Fruit fly (Drosophila melanogaster) whole organism, embryonic: Measurements from ENCODE around the gene CG6966.

Experiments
- C15 ChIP-seq: fragments of 200-800 bp; sonication (Bioruptor generic); IDR thresholded peaks from 3 replicates; pipeline ENCODE4 v1.3.6; 2022; ENCODE audit warnings: missing biosample characterization, missing genetic modification characterization
- CG10366 ChIP-seq: fragments of 200-800 bp; sonication (Bioruptor generic); IDR thresholded peaks from 2 replicates; pipeline ENCODE4 v1.3.6; 2022; ENCODE audit warnings: missing biosample characterization, missing genetic modification characterization
- CG11398 ChIP-seq: fragments of 200-800 bp; sonication (Bioruptor generic); optimal IDR thresholded peaks from 2 replicates; lab custom pipeline; 2016; ENCODE audit warnings: missing biosample characterization, missing genetic modification characterization
- CG12104 ChIP-seq: fragments of 200-800 bp; sonication (Bioruptor generic); optimal IDR thresholded peaks from 3 replicates; lab custom pipeline; 2016; ENCODE audit warnings: missing biosample characterization, missing genetic modification characterization
- CG16779 ChIP-seq: fragments of 200-800 bp; sonication (Bioruptor generic); IDR thresholded peaks from 2 replicates; pipeline ENCODE4 v1.3.6; 2022; ENCODE audit warnings: missing biosample characterization, missing genetic modification characterization
- CG16863 ChIP-seq: fragments of 200-800 bp; sonication (Bioruptor generic); optimal IDR thresholded peaks from 3 replicates; lab custom pipeline; 2016; ENCODE audit warnings: missing biosample characterization, missing genetic modification characterization
- CG17912 ChIP-seq: fragments of 200-800 bp; sonication (Bioruptor generic); optimal IDR thresholded peaks from 2 replicates; lab custom pipeline; 2018; ENCODE audit warnings: missing biosample characterization, mild to moderate bottlenecking, missing genetic modification characterization
- CG2199 ChIP-seq: fragments of 200-800 bp; sonication (Bioruptor generic); IDR thresholded peaks from 3 replicates; pipeline ENCODE4 v1.3.6; 2022; ENCODE audit warnings: missing biosample characterization, missing genetic modification characterization
- CG31224 ChIP-seq: fragments of 200-800 bp; sonication (Bioruptor generic); IDR thresholded peaks from 2 replicates; pipeline ENCODE4 v1.3.6; 2022; ENCODE audit warnings: missing biosample characterization, missing genetic modification characterization
- CG3407 ChIP-seq: fragments of 200-800 bp; sonication (Bioruptor generic); optimal IDR thresholded peaks from 2 replicates; lab custom pipeline; 2018; ENCODE audit warnings: missing biosample characterization, mild to moderate bottlenecking, missing genetic modification characterization
- CG42726 ChIP-seq: fragments of 200-800 bp; sonication (Bioruptor generic); IDR thresholded peaks from 2 replicates; pipeline ENCODE4 v1.3.6; 2022; ENCODE audit warnings: missing biosample characterization, missing genetic modification characterization; ENCODE audit not compliant: partially characterized antibody
- CG4404 ChIP-seq: fragments of 200-800 bp; sonication (Bioruptor generic); IDR thresholded peaks from 2 replicates; pipeline ENCODE4 v1.3.6; 2022; ENCODE audit warnings: missing biosample characterization, missing genetic modification characterization
- CG4854 ChIP-seq: fragments of 200-800 bp; sonication (Bioruptor generic); optimal IDR thresholded peaks from 2 replicates; lab custom pipeline; 2016; ENCODE audit warnings: missing biosample characterization, missing genetic modification characterization, inconsistent platforms
- CG8290 ChIP-seq, 3 experiments: fragments of 200-800 bp; sonication (Bioruptor generic); optimal IDR thresholded peaks; 2 replicates each; lab custom pipeline; 2016 to 2019; ENCODE audit warnings: missing biosample characterization in 3 of 3, missing genetic modification characterization in 3 of 3, mild to moderate bottlenecking in 2 of 3, moderate library complexity in 1 of 3
- CG8765 ChIP-seq: fragments of 200-800 bp; sonication (Bioruptor generic); IDR thresholded peaks from 2 replicates; pipeline ENCODE4 v1.3.6; 2022; ENCODE audit warnings: missing biosample characterization, missing genetic modification characterization
- CG9797 ChIP-seq: fragments of 200-800 bp; sonication (Bioruptor generic); optimal IDR thresholded peaks from 3 replicates; lab custom pipeline; 2018; ENCODE audit warnings: missing biosample characterization, mild to moderate bottlenecking, missing genetic modification characterization
- CG9876 ChIP-seq: fragments of 200-800 bp; sonication (Bioruptor generic); optimal IDR thresholded peaks from 2 replicates; lab custom pipeline; 2016; ENCODE audit warnings: missing biosample characterization, missing genetic modification characterization
- Fer2 ChIP-seq: fragments of 200-800 bp; sonication (Bioruptor generic); optimal IDR thresholded peaks from 2 replicates; lab custom pipeline; 2018; ENCODE audit warnings: missing biosample characterization, mild to moderate bottlenecking, missing genetic modification characterization, moderate library complexity
- HHEX ChIP-seq: fragments of 200-800 bp; sonication (Bioruptor generic); optimal IDR thresholded peaks from 3 replicates; lab custom pipeline; 2017; ENCODE audit warnings: missing biosample characterization, mild to moderate bottlenecking, missing genetic modification characterization, missing genetic modification reagents
- Hr51 ChIP-seq, 2 experiments: fragments of 200-800 bp; sonication (Bioruptor generic); optimal IDR thresholded peaks; 2 replicates in 1 of 2; 3 replicates in 1 of 2; lab custom pipeline; 2016 to 2018; ENCODE audit warnings: missing biosample characterization in 2 of 2, missing genetic modification characterization in 2 of 2, mild to moderate bottlenecking in 1 of 2, moderate library complexity in 1 of 2
- Optix ChIP-seq: fragments of 200-800 bp; sonication (Bioruptor generic); IDR thresholded peaks from 3 replicates; pipeline ENCODE4 v1.3.6; 2022; ENCODE audit warnings: missing biosample characterization, missing genetic modification characterization
- Rfx ChIP-seq: fragments of 200-800 bp; sonication (Bioruptor generic); IDR thresholded peaks from 2 replicates; pipeline ENCODE4 v1.3.6; 2022; ENCODE audit warnings: missing biosample characterization, missing genetic modification characterization
- cas ChIP-seq: fragments of 200-800 bp; sonication (Bioruptor generic); IDR thresholded peaks from 2 replicates; pipeline ENCODE4 v1.3.6; 2022; ENCODE audit warnings: missing biosample characterization, missing genetic modification characterization
- dmrt11E ChIP-seq: fragments of 200-800 bp; sonication (Bioruptor generic); optimal IDR thresholded peaks from 3 replicates; lab custom pipeline; 2018; ENCODE audit warnings: missing biosample characterization, mild to moderate bottlenecking, missing genetic modification characterization, moderate library complexity
- en ChIP-seq: fragments of 200-800 bp; sonication (Bioruptor generic); optimal IDR thresholded peaks from 2 replicates; lab custom pipeline; 2016; ENCODE audit warnings: missing biosample characterization, missing genetic modification characterization
- exex ChIP-seq: fragments of 200-800 bp; sonication (Bioruptor generic); optimal IDR thresholded peaks from 4 replicates; lab custom pipeline; 2018; ENCODE audit warnings: missing biosample characterization, mild to moderate bottlenecking, missing genetic modification characterization, moderate library complexity
- gce ChIP-seq: fragments of 200-800 bp; sonication (Bioruptor generic); IDR thresholded peaks from 3 replicates; pipeline ENCODE4 v1.3.6; 2022; ENCODE audit warnings: missing biosample characterization, missing genetic modification characterization
- gcm2 ChIP-seq: fragments of 200-800 bp; sonication (Bioruptor generic); optimal IDR thresholded peaks from 2 replicates; lab custom pipeline; 2016; ENCODE audit warnings: missing biosample characterization, missing genetic modification characterization
- gfzf ChIP-seq: fragments of 200-800 bp; sonication (Bioruptor generic); optimal IDR thresholded peaks from 2 replicates; lab custom pipeline; 2016; ENCODE audit warnings: missing biosample characterization, mild to moderate bottlenecking, missing genetic modification characterization, moderate library complexity
- h ChIP-seq: fragments of >200 bp; optimal IDR thresholded peaks from 2 replicates; lab custom pipeline; 2017
- lola ChIP-seq, 3 experiments: fragments of >200 bp in 2 of 3; fragments of 200-800 bp in 1 of 3; sonication (Bioruptor generic) in 1 of 3; optimal IDR thresholded peaks; 2 replicates each; lab custom pipeline; 2017 to 2019; ENCODE audit warnings: missing biosample characterization in 3 of 3, missing genetic modification characterization in 3 of 3, mild to moderate bottlenecking in 1 of 3, moderate library complexity in 1 of 3
- nau ChIP-seq: fragments of 200-800 bp; sonication (Bioruptor generic); optimal IDR thresholded peaks from 3 replicates; lab custom pipeline; 2017; ENCODE audit warnings: missing biosample characterization, mild to moderate bottlenecking, missing genetic modification characterization, missing genetic modification reagents
- oc ChIP-seq: fragments of 200-800 bp; sonication (Bioruptor generic); optimal IDR thresholded peaks from 2 replicates; lab custom pipeline; 2018; ENCODE audit warnings: missing biosample characterization, mild to moderate bottlenecking, missing genetic modification characterization, moderate library complexity
- odd ChIP-seq: fragments of 200-800 bp; sonication (Bioruptor generic); optimal IDR thresholded peaks from 2 replicates; lab custom pipeline; 2017; ENCODE audit warnings: missing biosample characterization, mild to moderate bottlenecking, missing genetic modification characterization
- phol ChIP-seq: fragments of 200-800 bp; sonication (Bioruptor generic); optimal IDR thresholded peaks from 3 replicates; lab custom pipeline; 2018; ENCODE audit warnings: missing biosample characterization, mild to moderate bottlenecking, missing genetic modification characterization, moderate library complexity
- pita ChIP-seq: fragments of 200-800 bp; sonication (Bioruptor generic); optimal IDR thresholded peaks from 2 replicates; lab custom pipeline; 2017; ENCODE audit warnings: missing biosample characterization, mild to moderate bottlenecking, missing genetic modification characterization
- pzg ChIP-seq: fragments of 200-800 bp; sonication (Bioruptor generic); optimal IDR thresholded peaks from 3 replicates; lab custom pipeline; 2018; ENCODE audit warnings: missing biosample characterization, mild to moderate bottlenecking, missing genetic modification characterization, moderate library complexity
- row ChIP-seq: fragments of 200-800 bp; sonication (Bioruptor generic); IDR thresholded peaks from 3 replicates; pipeline ENCODE4 v1.3.6; 2022; ENCODE audit warnings: missing biosample characterization, missing genetic modification characterization
- salm ChIP-seq: fragments of 200-800 bp; sonication (Bioruptor generic); optimal IDR thresholded peaks from 2 replicates; lab custom pipeline; 2018; ENCODE audit warnings: missing biosample characterization, mild to moderate bottlenecking, missing genetic modification characterization
- sc ChIP-seq, 3 experiments: fragments of >200 bp in 2 of 3; fragments of 200-800 bp in 1 of 3; sonication (Bioruptor generic) in 1 of 3; optimal IDR thresholded peaks; 2 replicates in 2 of 3; 3 replicates in 1 of 3; lab custom pipeline; 2017; ENCODE audit warnings: mild to moderate bottlenecking in 1 of 3, missing biosample characterization in 1 of 3, missing genetic modification characterization in 1 of 3, missing genetic modification reagents in 1 of 3
- sisA ChIP-seq: fragments of 200-800 bp; sonication (Bioruptor generic); IDR thresholded peaks from 2 replicates; pipeline ENCODE4 v1.3.6; 2022; ENCODE audit warnings: missing biosample characterization, missing genetic modification characterization
- sr ChIP-seq: fragments of 200-800 bp; sonication (Bioruptor generic); IDR thresholded peaks from 3 replicates; pipeline ENCODE4 v1.3.6; 2022; ENCODE audit warnings: missing biosample characterization, missing genetic modification characterization
- stc ChIP-seq: fragments of 200-800 bp; sonication (Bioruptor generic); IDR thresholded peaks from 2 replicates; pipeline ENCODE4 v1.3.6; 2022; ENCODE audit warnings: missing biosample characterization, missing genetic modification characterization
- sug ChIP-seq: fragments of 200-800 bp; optimal IDR thresholded peaks from 2 replicates; lab custom pipeline; 2019; ENCODE audit warnings: missing biosample characterization, mild to moderate bottlenecking, missing genetic modification characterization, moderate library complexity
- tll ChIP-seq, 2 experiments: fragments of 200-800 bp in 1 of 2; fragments of >200 bp in 1 of 2; sonication (Bioruptor generic) in 1 of 2; optimal IDR thresholded peaks; 2 replicates each; lab custom pipeline; 2017 to 2019; ENCODE audit warnings: missing biosample characterization in 2 of 2, missing genetic modification characterization in 2 of 2, mild to moderate bottlenecking in 1 of 2, moderate library complexity in 1 of 2
- trh ChIP-seq: fragments of 200-800 bp; sonication (Bioruptor generic); optimal IDR thresholded peaks from 2 replicates; lab custom pipeline; 2016; ENCODE audit warnings: missing biosample characterization, missing genetic modification characterization
- tx ChIP-seq: fragments of 200-800 bp; sonication (Bioruptor generic); optimal IDR thresholded peaks from 2 replicates; lab custom pipeline; 2016; ENCODE audit warnings: missing biosample characterization, missing genetic modification characterization
- vfl ChIP-seq: fragments of 200-800 bp; sonication (Bioruptor generic); optimal IDR thresholded peaks from 2 replicates; lab custom pipeline; 2016; ENCODE audit warnings: missing biosample characterization, missing genetic modification characterization
- zfh2 ChIP-seq: fragments of 200-800 bp; sonication (Bioruptor generic); optimal IDR thresholded peaks from 2 replicates; lab custom pipeline; 2016; ENCODE audit warnings: missing biosample characterization, missing genetic modification characterization

Gene CG6966

dm6 chr3R:15089250-15089921, 6.0 kb downstream of the CG6966 start (continued):
- peak in 1 of 3 experiments; percentile 4 for TF ChIP-seq lola (GFP tag; optimal IDR thresholded peaks at IDR 0.05; lab: Kevin White, UChicago)
- TF ChIP-seq stc (GFP tag; lab: Robert Waterston, UW) = no peak
- no peak for TF ChIP-seq CG16779 (GFP tag; lab: Robert Waterston, UW)
- TF ChIP-seq CG2199 (GFP tag; lab: Robert Waterston, UW) = 0 out of 3 replicates have a peak, but pooled peaks have one; percentile 38
- TF ChIP-seq trh (GFP tag; lab: Kevin White, UChicago) = no peak
- peak; percentile 68 for TF ChIP-seq HHEX (GFP tag; lab: Kevin White, UChicago)
- TF ChIP-seq CG11398 = peak; percentile 9
- TF ChIP-seq CG31224 = no peak
- no peak for TF ChIP-seq sc (optimal IDR thresholded peaks at IDR 0.05; lab: Kevin White, UChicago)
- TF ChIP-seq sc (GFP tag; optimal IDR thresholded peaks at IDR 0.05; lab: Kevin White, UChicago) = no peak
- no peak for TF ChIP-seq CG9876 (GFP tag; lab: Kevin White, UChicago)
- no peak for TF ChIP-seq CG4404
- TF ChIP-seq Optix (GFP tag; lab: Robert Waterston, UW) = peak; percentile 26; the same call in 1 of the 3 replicates
- TF ChIP-seq nau = peak; percentile 74
- peak; percentile 46 for TF ChIP-seq CG12104
- no peak for TF ChIP-seq C15 (GFP tag; lab: Robert Waterston, UW)
- TF ChIP-seq gfzf (GFP tag; lab: Kevin White, UChicago) = no peak
- TF ChIP-seq CG8765 (GFP tag; lab: Robert Waterston, UW) = no peak
- TF ChIP-seq row (GFP tag; lab: Robert Waterston, UW) = peak; percentile 33
- no peak for TF ChIP-seq Hr51 (GFP tag; optimal IDR thresholded peaks at IDR 0.05; lab: Kevin White, UChicago)
- peak; percentile 18 for TF ChIP-seq CG3407 (GFP tag; lab: Kevin White, UChicago)
- TF ChIP-seq Rfx (GFP tag; lab: Robert Waterston, UW) = peak; percentile 33; the same call in 1 of the 2 replicates
- no peak for TF ChIP-seq tx (GFP tag; lab: Kevin White, UChicago)
- no peak for TF ChIP-seq gce (GFP tag; lab: Robert Waterston, UW)
- TF ChIP-seq tll (GFP tag; optimal IDR thresholded peaks at IDR 0.05; lab: Kevin White, UChicago) = no peak
- TF ChIP-seq sisA (GFP tag; lab: Robert Waterston, UW) = peak; percentile 16; the same call in 1 of the 2 replicates
- TF ChIP-seq sug (tag; lab: Kevin White, UChicago) = peak; percentile 50
- TF ChIP-seq pzg (GFP tag; lab: Kevin White, UChicago) = no peak
- peak; percentile 29 for TF ChIP-seq gcm2 (GFP tag; lab: Kevin White, UChicago)
- TF ChIP-seq cas (GFP tag; lab: Robert Waterston, UW) = no peak
- TF ChIP-seq Fer2 = peak; percentile 20
- no peak for TF ChIP-seq CG8290 (GFP tag; optimal IDR thresholded peaks at IDR 0.05; lab: Kevin White, UChicago)
- TF ChIP-seq CG8290 (tag; optimal IDR thresholded peaks at IDR 0.05; lab: Kevin White, UChicago) = peak in 1 of 2 experiments; percentile 67
- TF ChIP-seq exex = peak; percentile 69
- TF ChIP-seq phol (tag; lab: Kevin White, UChicago) = no peak
- no peak for TF ChIP-seq salm (tag; lab: Kevin White, UChicago)
- TF ChIP-seq zfh2 (GFP tag; lab: Kevin White, UChicago) = peak; percentile 6
- TF ChIP-seq CG16863 (GFP tag; lab: Kevin White, UChicago) = no peak
- TF ChIP-seq CG10366 (GFP tag; lab: Robert Waterston, UW) = no peak
- no peak for TF ChIP-seq h
- no peak for TF ChIP-seq CG9797 (GFP tag; lab: Kevin White, UChicago)
- no peak for TF ChIP-seq pita
- TF ChIP-seq dmrt11E (tag; lab: Kevin White, UChicago) = peak; percentile 56
- TF ChIP-seq CG17912 = no peak
- TF ChIP-seq sr (GFP tag; lab: Robert Waterston, UW) = no peak
- TF ChIP-seq odd = peak; percentile 54
- peak; percentile 10 for TF ChIP-seq CG4854
- no peak for TF ChIP-seq en (GFP tag; lab: Kevin White, UChicago)
- TF ChIP-seq vfl (GFP tag; lab: Kevin White, UChicago) = no peak
- no peak for TF ChIP-seq oc
- no peak for TF ChIP-seq CG42726 (GFP tag; lab: Robert Waterston, UW)
